Worm (Caenorhabditis elegans) whole organism, L2 larva: Measurements from ENCODE around the gene rnp-9.

Source experiments
- alr-1 ChIP-seq: fragments of 150-350 bp; optimal IDR thresholded peaks from 2 replicates; lab custom pipeline; 2014; ENCODE audit warnings: missing biosample characterization, missing genetic modification characterization
- elt-3 ChIP-seq: sonication (generic microtip); optimal IDR thresholded peaks from 2 replicates; lab custom pipeline; 2017; ENCODE audit warnings: missing biosample characterization, missing genetic modification characterization
- lin-39 ChIP-seq: fragments of 150-350 bp; optimal IDR thresholded peaks from 2 replicates; lab custom pipeline; 2014; ENCODE audit warnings: missing biosample characterization, missing genetic modification reagents, missing genetic modification characterization
- lsy-2 ChIP-seq, 2 experiments: fragments of 150-350 bp in 1 of 2; sonication (generic microtip) in 1 of 2; optimal IDR thresholded peaks; 2 replicates each; lab custom pipeline; 2014 to 2017; ENCODE audit warnings: missing biosample characterization in 2 of 2, missing genetic modification characterization in 2 of 2
- nhr-237 ChIP-seq: fragments of 150-350 bp; optimal IDR thresholded peaks from 2 replicates; lab custom pipeline; 2014; ENCODE audit warnings: missing biosample characterization, missing genetic modification characterization
- nhr-6 ChIP-seq: fragments of 150-350 bp; optimal IDR thresholded peaks from 2 replicates; lab custom pipeline; 2014; ENCODE audit warnings: missing biosample characterization, missing genetic modification characterization
- nhr-77 ChIP-seq: fragments of 150-350 bp; optimal IDR thresholded peaks from 2 replicates; lab custom pipeline; 2014; ENCODE audit warnings: missing biosample characterization, missing genetic modification characterization
- snpc-4 ChIP-seq: fragments of 150-350 bp; optimal IDR thresholded peaks from 2 replicates; lab custom pipeline; 2014; ENCODE audit warnings: missing biosample characterization, missing genetic modification characterization
- ztf-4 ChIP-seq: fragments of 150-350 bp; optimal IDR thresholded peaks from 2 replicates; lab custom pipeline; 2014; ENCODE audit warnings: missing biosample characterization, missing genetic modification characterization

- TF ChIP-seq snpc-4 (tag; lab: Kevin White, UChicago), result no peak
- no peak for TF ChIP-seq ztf-4 (tag; lab: Kevin White, UChicago)
- TF ChIP-seq lsy-2 (tag; optimal IDR thresholded peaks at IDR 0.05; lab: Kevin White, UChicago), result no peak
- no peak for TF ChIP-seq elt-3 (tag; lab: Kevin White, UChicago)
- TF ChIP-seq nhr-6 (tag; lab: Kevin White, UChicago), result no peak
- no peak for TF ChIP-seq alr-1
- no peak for TF ChIP-seq nhr-237 (tag; lab: Kevin White, UChicago)
- no peak for TF ChIP-seq nhr-77 (tag; lab: Kevin White, UChicago)
- TF ChIP-seq lin-39 (tag; lab: Kevin White, UChicago), result no peak
Observed at ce11 chrX:10206008-10206407, 38.9 kb downstream of the rnp-9 start.
